Fruit fly (Drosophila melanogaster) whole organism, adult: Measurements from ENCODE around the gene Alr.

Experiments
- CG11617 ChIP-seq: fragments of 200-800 bp; sonication (Bioruptor generic); optimal IDR thresholded peaks from 2 replicates; lab custom pipeline; 2017; ENCODE audit warnings: mild to moderate bottlenecking, missing biosample characterization, missing genetic modification reagents, missing genetic modification characterization
- CG12768 ChIP-seq: fragments of 200-800 bp; sonication (Bioruptor generic); optimal IDR thresholded peaks from 2 replicates; lab custom pipeline; 2017; ENCODE audit warnings: missing biosample characterization, missing genetic modification characterization, mild to moderate bottlenecking, moderate library complexity, missing genetic modification reagents
- CG14711 ChIP-seq: fragments of 200-800 bp; sonication (Bioruptor generic); optimal IDR thresholded peaks from 2 replicates; lab custom pipeline; 2018; ENCODE audit warnings: missing biosample characterization, mild to moderate bottlenecking, missing genetic modification characterization, moderate library complexity
- CG1620 ChIP-seq: fragments of 200-800 bp; sonication (Bioruptor generic); optimal IDR thresholded peaks from 2 replicates; lab custom pipeline; 2016; ENCODE audit warnings: missing biosample characterization, missing genetic modification characterization
- CG33017 ChIP-seq: fragments of 200-800 bp; sonication (Bioruptor generic); optimal IDR thresholded peaks from 2 replicates; lab custom pipeline; 2018; ENCODE audit warnings: missing biosample characterization, mild to moderate bottlenecking, missing genetic modification characterization, moderate library complexity
- CG5204 ChIP-seq: fragments of 200-800 bp; sonication (Bioruptor generic); optimal IDR thresholded peaks from 2 replicates; lab custom pipeline; 2016; ENCODE audit warnings: missing biosample characterization, missing genetic modification characterization
- CG7045 ChIP-seq: fragments of 200-800 bp; sonication (Bioruptor generic); optimal IDR thresholded peaks from 2 replicates; lab custom pipeline; 2017; ENCODE audit warnings: missing biosample characterization, mild to moderate bottlenecking, missing genetic modification characterization
- CG7101 ChIP-seq: fragments of 200-800 bp; sonication (Bioruptor generic); optimal IDR thresholded peaks from 2 replicates; lab custom pipeline; 2018; ENCODE audit warnings: missing biosample characterization, mild to moderate bottlenecking, missing genetic modification characterization, moderate library complexity
- Clk ChIP-seq: fragments of 200-800 bp; sonication (Bioruptor generic); optimal IDR thresholded peaks from 2 replicates; lab custom pipeline; 2017; ENCODE audit warnings: missing biosample characterization, missing genetic modification characterization
- Crg-1 ChIP-seq: fragments of 200-800 bp; sonication (Bioruptor generic); optimal IDR thresholded peaks from 2 replicates; lab custom pipeline; 2016; ENCODE audit warnings: missing biosample characterization, missing genetic modification characterization
- Hr96 ChIP-seq: fragments of 200-800 bp; sonication (Bioruptor generic); optimal IDR thresholded peaks from 2 replicates; lab custom pipeline; 2016; ENCODE audit warnings: missing biosample characterization, missing genetic modification characterization
- Mnt ChIP-seq: fragments of 200-800 bp; sonication (Bioruptor generic); optimal IDR thresholded peaks from 2 replicates; lab custom pipeline; 2016; ENCODE audit warnings: missing biosample characterization, mild to moderate bottlenecking, missing genetic modification characterization
- bab1 ChIP-seq: fragments of 200-800 bp; sonication (Bioruptor generic); optimal IDR thresholded peaks from 3 replicates; lab custom pipeline; 2019; ENCODE audit warnings: missing biosample characterization, mild to moderate bottlenecking, missing genetic modification characterization, moderate library complexity
- cic ChIP-seq: fragments of 200-800 bp; sonication (Bioruptor generic); optimal IDR thresholded peaks from 2 replicates; lab custom pipeline; 2017; ENCODE audit warnings: missing biosample characterization, mild to moderate bottlenecking, missing genetic modification characterization, moderate library complexity
- cnc ChIP-seq, 2 experiments: fragments of >200 bp; optimal IDR thresholded peaks; 2 replicates each; lab custom pipeline; 2017
- kay ChIP-seq: fragments of 200-800 bp; sonication (Bioruptor generic); peaks from one replicate; lab custom pipeline; 2016; ENCODE audit warnings: missing biosample characterization, missing genetic modification characterization, borderline replicate concordance
- ovo ChIP-seq: fragments of 200-800 bp; sonication (Bioruptor generic); optimal IDR thresholded peaks from 2 replicates; lab custom pipeline; 2016; ENCODE audit warnings: missing biosample characterization, missing genetic modification characterization
- pad ChIP-seq: fragments of 200-800 bp; sonication (Bioruptor generic); optimal IDR thresholded peaks from 3 replicates; lab custom pipeline; 2017; ENCODE audit warnings: missing biosample characterization, missing genetic modification characterization, mild to moderate bottlenecking, moderate library complexity, missing genetic modification reagents
- tj ChIP-seq: fragments of 200-800 bp; sonication (Bioruptor generic); optimal IDR thresholded peaks from 3 replicates; lab custom pipeline; 2017; ENCODE audit warnings: missing biosample characterization, mild to moderate bottlenecking, missing genetic modification characterization, moderate library complexity
- toe ChIP-seq: fragments of 200-800 bp; sonication (Bioruptor generic); optimal IDR thresholded peaks from 2 replicates; lab custom pipeline; 2016; ENCODE audit warnings: missing biosample characterization, missing genetic modification characterization

Alr gene

dm6 chrX:19754705-19755403 lies 6.7 kb downstream of the Alr start:
- TF ChIP-seq cnc (optimal IDR thresholded peaks at IDR 0.05; lab: Kevin White, UChicago): peak; percentile 67 to 76
- TF ChIP-seq CG7101 (tag; lab: Kevin White, UChicago): no peak

dm6 chrX:19762167-19762566 lies 14.1 kb downstream of the Alr start:
- TF ChIP-seq pad (GFP tag; lab: Kevin White, UChicago) (peak; percentile 13), kay (GFP tag; lab: Kevin White, UChicago) (no peak), tj (GFP tag; lab: Kevin White, UChicago) (no peak), CG14711 (tag; lab: Kevin White, UChicago) (no peak), Crg-1 (peak; percentile 46), Mnt (GFP tag; lab: Kevin White, UChicago) (no peak), bab1 (GFP tag; lab: Kevin White, UChicago) (peak; percentile 12), CG7101 (tag; lab: Kevin White, UChicago) (peak; percentile 6), CG1620 (GFP tag; lab: Kevin White, UChicago) (peak; percentile 38), CG11617 (GFP tag; lab: Kevin White, UChicago) (no peak), CG5204 (GFP tag; lab: Kevin White, UChicago) (no peak), cnc (optimal IDR thresholded peaks at IDR 0.05; lab: Kevin White, UChicago) (no peak)

- no peak for TF ChIP-seq CG1620 (GFP tag; lab: Kevin White, UChicago)
- TF ChIP-seq CG11617 (GFP tag; lab: Kevin White, UChicago): no peak
- no peak for TF ChIP-seq CG33017 (tag; lab: Kevin White, UChicago)
- TF ChIP-seq CG12768 (GFP tag; lab: Kevin White, UChicago): no peak
- TF ChIP-seq CG7101 (tag; lab: Kevin White, UChicago): no peak
- TF ChIP-seq bab1 (GFP tag; lab: Kevin White, UChicago): no peak
- TF ChIP-seq Clk: no peak
- TF ChIP-seq toe (GFP tag; lab: Kevin White, UChicago): no peak
These were observed 15.4 kb downstream of the Alr start for dm6 chrX:19763440-19764002.

dm6 chrX:19764824-19765489 lies 16.8 kb downstream of the Alr start, which contains the start of gene CG12702:
Gene CG12702 (minus strand): TSS chrX:19764874.
- TF ChIP-seq CG7045 (GFP tag; lab: Kevin White, UChicago) (no peak), cic (GFP tag; lab: Kevin White, UChicago) (no peak), kay (GFP tag; lab: Kevin White, UChicago) (no peak), CG14711 (tag; lab: Kevin White, UChicago) (no peak), Hr96 (no peak), CG33017 (tag; lab: Kevin White, UChicago) (no peak), bab1 (GFP tag; lab: Kevin White, UChicago) (no peak), ovo (GFP tag; lab: Kevin White, UChicago) (no peak), CG12768 (GFP tag; lab: Kevin White, UChicago) (no peak), toe (GFP tag; lab: Kevin White, UChicago) (no peak), CG11617 (GFP tag; lab: Kevin White, UChicago) (no peak), pad (GFP tag; lab: Kevin White, UChicago) (no peak), Crg-1 (no peak)

- no peak for TF ChIP-seq CG7045 (GFP tag; lab: Kevin White, UChicago)
- TF ChIP-seq CG33017 (tag; lab: Kevin White, UChicago): no peak
- TF ChIP-seq CG11617 (GFP tag; lab: Kevin White, UChicago): no peak
- no peak for TF ChIP-seq CG1620 (GFP tag; lab: Kevin White, UChicago)
- TF ChIP-seq cnc (optimal IDR thresholded peaks at IDR 0.05; lab: Kevin White, UChicago): no peak
- TF ChIP-seq CG7101 (tag; lab: Kevin White, UChicago): no peak
- no peak for TF ChIP-seq CG5204 (GFP tag; lab: Kevin White, UChicago)
- TF ChIP-seq Clk: no peak
- TF ChIP-seq Hr96: no peak
- TF ChIP-seq tj (GFP tag; lab: Kevin White, UChicago): no peak
- TF ChIP-seq ovo (GFP tag; lab: Kevin White, UChicago): no peak
- no peak for TF ChIP-seq CG12768 (GFP tag; lab: Kevin White, UChicago)
- TF ChIP-seq kay (GFP tag; lab: Kevin White, UChicago): no peak
These were observed 17.5 kb downstream of the Alr start for dm6 chrX:19765490-19766212.
